Fruit fly (Drosophila melanogaster): ENCODE measurements around the gene CG11345.

- TF ChIP-seq ATbp (GFP tag; optimal IDR thresholded peaks at IDR 0.05) (no peak), Xrp1 (GFP tag; IDR thresholded peaks at IDR 0.05) (no peak), mld (GFP tag; IDR thresholded peaks at IDR 0.05; ENCODE audit: partially characterized antibody) (no peak), psq (GFP tag; optimal IDR thresholded peaks at IDR 0.05) (no peak), CG11504 (tag; optimal IDR thresholded peaks at IDR 0.05) (no peak), jigr1 (GFP tag; IDR thresholded peaks at IDR 0.05) (no peak), gcm (GFP tag; optimal IDR thresholded peaks at IDR 0.05) (no peak), CG9817 (tag; optimal IDR thresholded peaks at IDR 0.05) (no peak), luna (GFP tag; optimal IDR thresholded peaks at IDR 0.05) (no peak), usp (GFP tag; optimal IDR thresholded peaks at IDR 0.05) (no peak), CG43689 (GFP tag; IDR thresholded peaks at IDR 0.05) (no peak), Dad (GFP tag; optimal IDR thresholded peaks at IDR 0.05) (no peak), tll (GFP tag; optimal IDR thresholded peaks at IDR 0.05) (no peak), CG15696 (tag; optimal IDR thresholded peaks at IDR 0.05) (no peak)
Observed at dm6 chr3L:4407743-4408142, 50.2 kb downstream of the CG11345 start.
